Fruit fly (Drosophila melanogaster) whole organism, embryonic: ENCODE data around the gene Dis3l2.

Experiments
- Asciz ChIP-seq: fragments of 200-800 bp; sonication (Bioruptor generic); optimal IDR thresholded peaks from 2 replicates; lab custom pipeline; 2017; ENCODE audit warnings: missing biosample characterization, mild to moderate bottlenecking, missing genetic modification characterization, missing genetic modification reagents
- Awh ChIP-seq: fragments of 200-800 bp; sonication (Bioruptor generic); IDR thresholded peaks from 2 replicates; pipeline ENCODE4, ENCODE4 v1.3.6; 2022; ENCODE audit warnings: missing biosample characterization, missing genetic modification characterization
- B-H1 ChIP-seq: fragments of 200-800 bp; sonication (Bioruptor generic); IDR thresholded peaks from 3 replicates; pipeline ENCODE4 v1.3.6; 2022; ENCODE audit warnings: missing biosample characterization, missing genetic modification characterization
- C15 ChIP-seq: fragments of 200-800 bp; sonication (Bioruptor generic); IDR thresholded peaks from 3 replicates; pipeline ENCODE4 v1.3.6; 2022; ENCODE audit warnings: missing biosample characterization, missing genetic modification characterization
- CG10267 ChIP-seq: fragments of 200-800 bp; sonication (Bioruptor generic); optimal IDR thresholded peaks from 2 replicates; lab custom pipeline; 2018; ENCODE audit warnings: missing biosample characterization, mild to moderate bottlenecking, missing genetic modification characterization, moderate library complexity
- CG10431 ChIP-seq: fragments of 200-800 bp; sonication (Bioruptor generic); optimal IDR thresholded peaks from 3 replicates; lab custom pipeline; 2018; ENCODE audit warnings: missing biosample characterization, mild to moderate bottlenecking, missing genetic modification characterization
- CG11398 ChIP-seq: fragments of 200-800 bp; sonication (Bioruptor generic); optimal IDR thresholded peaks from 2 replicates; lab custom pipeline; 2016; ENCODE audit warnings: missing biosample characterization, missing genetic modification characterization
- CG12299 ChIP-seq: fragments of 200-800 bp; sonication (Bioruptor generic); optimal IDR thresholded peaks from 2 replicates; lab custom pipeline; 2018; ENCODE audit warnings: missing biosample characterization, mild to moderate bottlenecking, missing genetic modification characterization
- CG13287 ChIP-seq: fragments of 200-800 bp; sonication (Bioruptor generic); IDR thresholded peaks from 2 replicates; pipeline ENCODE4 v1.3.6; 2022; ENCODE audit warnings: missing biosample characterization, missing genetic modification characterization; ENCODE audit not compliant: partially characterized antibody
- CG13894 ChIP-seq: fragments of 200-800 bp; sonication (Bioruptor generic); optimal IDR thresholded peaks from 3 replicates; lab custom pipeline; 2018; ENCODE audit warnings: missing biosample characterization, mild to moderate bottlenecking, missing genetic modification characterization, moderate library complexity
- CG16779 ChIP-seq: fragments of 200-800 bp; sonication (Bioruptor generic); IDR thresholded peaks from 2 replicates; pipeline ENCODE4 v1.3.6; 2022; ENCODE audit warnings: missing biosample characterization, missing genetic modification characterization
- CG16863 ChIP-seq: fragments of 200-800 bp; sonication (Bioruptor generic); optimal IDR thresholded peaks from 3 replicates; lab custom pipeline; 2016; ENCODE audit warnings: missing biosample characterization, missing genetic modification characterization
- CG17328 ChIP-seq: fragments of 200-800 bp; sonication (Bioruptor generic); IDR thresholded peaks from 2 replicates; pipeline ENCODE4 v1.3.6; 2022; ENCODE audit warnings: missing biosample characterization, missing genetic modification characterization
- CG17359 ChIP-seq: fragments of 200-800 bp; sonication (Bioruptor generic); optimal IDR thresholded peaks from 3 replicates; lab custom pipeline; 2018; ENCODE audit warnings: missing biosample characterization, mild to moderate bottlenecking, missing genetic modification characterization, moderate library complexity
- CG2120 ChIP-seq: fragments of 200-800 bp; sonication (Bioruptor generic); optimal IDR thresholded peaks from 3 replicates; lab custom pipeline; 2016; ENCODE audit warnings: missing biosample characterization, missing genetic modification characterization
- CG2129 ChIP-seq: fragments of 200-800 bp; sonication (Bioruptor generic); IDR thresholded peaks from 2 replicates; pipeline ENCODE4 v1.3.6; 2022; ENCODE audit warnings: missing biosample characterization, missing genetic modification characterization; ENCODE audit not compliant: partially characterized antibody
- CG2889 ChIP-seq: fragments of 200-800 bp; sonication (Bioruptor generic); IDR thresholded peaks from 3 replicates; pipeline ENCODE4 v1.3.6; 2022; ENCODE audit warnings: missing biosample characterization, missing genetic modification characterization
- CG30431 ChIP-seq: fragments of 200-800 bp; sonication (Bioruptor generic); optimal IDR thresholded peaks from 2 replicates; lab custom pipeline; 2017; ENCODE audit warnings: missing biosample characterization, missing genetic modification characterization
- CG32532 ChIP-seq: fragments of 200-800 bp; sonication (Bioruptor generic); IDR thresholded peaks from 2 replicates; pipeline ENCODE4 v1.3.6; 2022; ENCODE audit warnings: missing biosample characterization, missing genetic modification characterization
- CG33213 ChIP-seq: fragments of 200-800 bp; sonication (Bioruptor generic); optimal IDR thresholded peaks from 3 replicates; lab custom pipeline; 2016; ENCODE audit warnings: missing biosample characterization, missing genetic modification characterization
- CG5953 ChIP-seq: fragments of 200-800 bp; sonication (Bioruptor generic); IDR thresholded peaks from 2 replicates; pipeline ENCODE4 v1.3.6; 2022; ENCODE audit warnings: missing biosample characterization, missing genetic modification characterization
- CG7963 ChIP-seq: fragments of 200-800 bp; sonication (Bioruptor generic); IDR thresholded peaks from 3 replicates; pipeline ENCODE4 v1.3.6; 2022; ENCODE audit warnings: missing biosample characterization, missing genetic modification characterization; ENCODE audit not compliant: partially characterized antibody
- CG8388 ChIP-seq: fragments of 200-800 bp; sonication (Bioruptor generic); optimal IDR thresholded peaks from 2 replicates; lab custom pipeline; 2019; ENCODE audit warnings: missing biosample characterization, mild to moderate bottlenecking, missing genetic modification characterization, moderate library complexity
- CG8478 ChIP-seq: fragments of >200 bp; optimal IDR thresholded peaks from 2 replicates; lab custom pipeline; 2018
- CG8944 ChIP-seq: fragments of 200-800 bp; sonication (Bioruptor generic); optimal IDR thresholded peaks from 3 replicates; lab custom pipeline; 2016; ENCODE audit warnings: missing biosample characterization, missing genetic modification characterization
- CG9437 ChIP-seq: fragments of 200-800 bp; sonication (Bioruptor generic); optimal IDR thresholded peaks from 2 replicates; lab custom pipeline; 2018; ENCODE audit warnings: missing biosample characterization, mild to moderate bottlenecking, missing genetic modification characterization
- Dip2 ChIP-seq: fragments of 200-800 bp; sonication (Bioruptor generic); IDR thresholded peaks from 2 replicates; pipeline ENCODE4 v1.3.6; 2022; ENCODE audit warnings: missing biosample characterization, missing genetic modification characterization
- Doc2 ChIP-seq: fragments of 200-800 bp; sonication (Bioruptor generic); IDR thresholded peaks from 2 replicates; pipeline ENCODE4 v1.3.6; 2022; ENCODE audit warnings: missing biosample characterization, missing genetic modification characterization
- Dp ChIP-seq: fragments of 200-800 bp; sonication (Bioruptor generic); optimal IDR thresholded peaks from 2 replicates; lab custom pipeline; 2018; ENCODE audit warnings: missing biosample characterization, mild to moderate bottlenecking, missing genetic modification characterization, moderate library complexity
- E2f1 ChIP-seq: fragments of 200-800 bp; sonication (Bioruptor generic); IDR thresholded peaks from 2 replicates; pipeline ENCODE4 v1.3.6; 2022; ENCODE audit warnings: missing biosample characterization, missing genetic modification characterization
- Hand ChIP-seq: fragments of 200-800 bp; sonication (Bioruptor generic); optimal IDR thresholded peaks from 2 replicates; lab custom pipeline; 2017; ENCODE audit warnings: mild to moderate bottlenecking, missing biosample characterization, missing genetic modification reagents, missing genetic modification characterization
- Hmx ChIP-seq: fragments of 200-800 bp; sonication (Bioruptor generic); optimal IDR thresholded peaks from 2 replicates; lab custom pipeline; 2016; ENCODE audit warnings: missing biosample characterization, missing genetic modification characterization
- Opbp ChIP-seq: fragments of 200-800 bp; sonication (Bioruptor generic); IDR thresholded peaks from 3 replicates; pipeline ENCODE4 v1.3.6; 2022; ENCODE audit warnings: missing biosample characterization, missing genetic modification characterization; ENCODE audit not compliant: partially characterized antibody
- Optix ChIP-seq: fragments of 200-800 bp; sonication (Bioruptor generic); IDR thresholded peaks from 3 replicates; pipeline ENCODE4 v1.3.6; 2022; ENCODE audit warnings: missing biosample characterization, missing genetic modification characterization
- Ravus ChIP-seq: fragments of 200-800 bp; sonication (Bioruptor generic); IDR thresholded peaks from 2 replicates; pipeline ENCODE4 v1.3.6; 2022; ENCODE audit warnings: missing biosample characterization, missing genetic modification characterization
- Sox100B ChIP-seq: fragments of 200-800 bp; sonication (Bioruptor generic); optimal IDR thresholded peaks from 3 replicates; lab custom pipeline; 2018; ENCODE audit warnings: missing biosample characterization, mild to moderate bottlenecking, missing genetic modification characterization
- Sry-δ ChIP-seq: fragments of 200-800 bp; sonication (Bioruptor generic); optimal IDR thresholded peaks from 2 replicates; lab custom pipeline; 2016; ENCODE audit warnings: missing biosample characterization, missing genetic modification characterization
- Vsx1 ChIP-seq: fragments of 200-800 bp; sonication (Bioruptor generic); optimal IDR thresholded peaks from 2 replicates; lab custom pipeline; 2017; ENCODE audit warnings: missing biosample characterization, mild to moderate bottlenecking, missing genetic modification characterization, missing genetic modification reagents
- ase ChIP-seq: fragments of 200-800 bp; sonication (Bioruptor generic); IDR thresholded peaks from 3 replicates; pipeline ENCODE4 v1.3.6; 2022; ENCODE audit warnings: missing biosample characterization, missing genetic modification characterization
- chn ChIP-seq: fragments of 200-800 bp; sonication (Bioruptor generic); optimal IDR thresholded peaks from 2 replicates; lab custom pipeline; 2016; ENCODE audit warnings: missing biosample characterization, missing genetic modification characterization
- ham ChIP-seq: fragments of 200-800 bp; sonication (Bioruptor generic); IDR thresholded peaks from 2 replicates; pipeline ENCODE4 v1.3.6; 2022; ENCODE audit warnings: missing biosample characterization, missing genetic modification characterization
- hb ChIP-seq: fragments of 200-800 bp; sonication (Bioruptor generic); IDR thresholded peaks from 3 replicates; pipeline ENCODE4 v1.3.6; 2022; ENCODE audit warnings: missing biosample characterization, missing genetic modification characterization; ENCODE audit not compliant: partially characterized antibody
- inv ChIP-seq: fragments of 200-800 bp; sonication (Bioruptor generic); IDR thresholded peaks from 2 replicates; pipeline ENCODE4 v1.3.6; 2022; ENCODE audit warnings: missing biosample characterization, missing genetic modification characterization; ENCODE audit not compliant: partially characterized antibody
- kni ChIP-seq: fragments of 200-800 bp; sonication (Bioruptor generic); optimal IDR thresholded peaks from 3 replicates; lab custom pipeline; 2017; ENCODE audit warnings: mild to moderate bottlenecking, missing biosample characterization, missing genetic modification reagents, missing genetic modification characterization
- lilli ChIP-seq: fragments of 200-800 bp; sonication (Bioruptor generic); optimal IDR thresholded peaks from 3 replicates; lab custom pipeline; 2016; ENCODE audit warnings: missing biosample characterization, missing genetic modification characterization
- mam ChIP-seq: fragments of 200-800 bp; sonication (Bioruptor generic); optimal IDR thresholded peaks from 3 replicates; lab custom pipeline; 2016; ENCODE audit warnings: missing biosample characterization, missing genetic modification characterization
- mld ChIP-seq: fragments of 200-800 bp; sonication (Bioruptor generic); IDR thresholded peaks from 3 replicates; pipeline ENCODE4 v1.3.6; 2022; ENCODE audit warnings: missing biosample characterization, missing genetic modification characterization; ENCODE audit not compliant: partially characterized antibody
- nau ChIP-seq: fragments of 200-800 bp; sonication (Bioruptor generic); optimal IDR thresholded peaks from 3 replicates; lab custom pipeline; 2017; ENCODE audit warnings: missing biosample characterization, mild to moderate bottlenecking, missing genetic modification characterization, missing genetic modification reagents
- prd ChIP-seq, 3 experiments: fragments of >200 bp in 2 of 3; fragments of 200-800 bp in 1 of 3; sonication (Bioruptor generic) in 1 of 3; optimal IDR thresholded peaks in 2 of 3; IDR thresholded peaks in 1 of 3; 2 replicates in 2 of 3; 3 replicates in 1 of 3; pipeline versions ENCODE4 v1.3.6 to Lab custom; 2017 to 2022; ENCODE audit warnings: missing biosample characterization in 1 of 3, missing genetic modification characterization in 1 of 3
- row ChIP-seq: fragments of 200-800 bp; sonication (Bioruptor generic); IDR thresholded peaks from 3 replicates; pipeline ENCODE4 v1.3.6; 2022; ENCODE audit warnings: missing biosample characterization, missing genetic modification characterization
- schlank ChIP-seq: fragments of 200-800 bp; sonication (Bioruptor generic); optimal IDR thresholded peaks from 2 replicates; lab custom pipeline; 2018; ENCODE audit warnings: missing biosample characterization, mild to moderate bottlenecking, missing genetic modification characterization
- stwl ChIP-seq: fragments of 200-800 bp; sonication (Bioruptor generic); optimal IDR thresholded peaks from 3 replicates; lab custom pipeline; 2018; ENCODE audit warnings: missing biosample characterization, mild to moderate bottlenecking, missing genetic modification characterization, moderate library complexity
- z ChIP-seq: fragments of 200-800 bp; sonication (Bioruptor generic); IDR thresholded peaks from 3 replicates; pipeline ENCODE4 v1.3.6; 2022; ENCODE audit warnings: missing biosample characterization, missing genetic modification characterization

The Dis3l2 gene

DNA sequence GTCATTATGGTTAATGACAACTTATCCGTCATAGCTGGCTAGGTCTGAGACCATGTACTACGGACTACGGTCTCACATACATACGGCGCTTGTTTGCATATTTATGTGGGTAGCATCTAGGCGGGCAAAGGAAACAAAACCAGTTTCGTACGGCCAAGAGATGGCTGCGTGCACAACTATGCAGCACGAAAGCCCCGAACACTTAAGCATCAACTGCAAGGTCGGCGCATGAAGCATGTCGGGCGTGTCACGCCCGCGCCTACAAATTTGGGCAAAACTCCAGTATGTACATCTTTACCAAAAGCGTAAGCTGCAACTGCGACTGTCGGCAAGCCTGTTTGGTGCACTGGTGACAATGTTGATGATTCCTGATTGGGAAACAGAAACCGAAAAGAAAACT is 34.6 kb upstream of the Dis3l2 start (continued):
- TF ChIP-seq Awh (GFP tag; lab: Robert Waterston, UW), result no peak
- TF ChIP-seq hb (GFP tag; lab: Robert Waterston, UW), result no peak
- TF ChIP-seq nau (GFP tag; lab: Kevin White, UChicago), result no peak
- no peak for TF ChIP-seq Optix (GFP tag; lab: Robert Waterston, UW)
- no peak for TF ChIP-seq CG9437 (GFP tag; lab: Kevin White, UChicago)
- TF ChIP-seq CG16779 (GFP tag; lab: Robert Waterston, UW), result no peak
- TF ChIP-seq CG2120 (GFP tag; lab: Kevin White, UChicago), result no peak
- 0 out of 3 replicates have a peak, but pooled peaks have one; percentile 15 for TF ChIP-seq row
- no peak for TF ChIP-seq ham (GFP tag; lab: Robert Waterston, UW)
- TF ChIP-seq CG2889 (GFP tag; lab: Robert Waterston, UW), result no peak
- no peak for TF ChIP-seq CG8388
- no peak for TF ChIP-seq mam
- TF ChIP-seq stwl (tag; lab: Kevin White, UChicago), result no peak
- no peak for TF ChIP-seq CG32532 (GFP tag; lab: Robert Waterston, UW)
- TF ChIP-seq CG10267, result no peak
- no peak for TF ChIP-seq CG30431 (GFP tag; lab: Kevin White, UChicago)
- TF ChIP-seq Vsx1 (GFP tag; lab: Kevin White, UChicago), result no peak
- no peak for TF ChIP-seq prd (optimal IDR thresholded peaks at IDR 0.05; lab: Kevin White, UChicago)
- TF ChIP-seq prd (GFP tag; IDR thresholded peaks at IDR 0.05; lab: Robert Waterston, UW), result no peak
- no peak for TF ChIP-seq Dip2 (GFP tag; lab: Robert Waterston, UW)
- no peak for TF ChIP-seq Sox100B (GFP tag; lab: Kevin White, UChicago)
- TF ChIP-seq Hand, result no peak
- TF ChIP-seq Sry-δ (GFP tag; lab: Kevin White, UChicago), result peak; percentile 7
- no peak for TF ChIP-seq CG5953
- no peak for TF ChIP-seq CG17359
- no peak for TF ChIP-seq Hmx (GFP tag; lab: Kevin White, UChicago)
- no peak for TF ChIP-seq chn (GFP tag; lab: Kevin White, UChicago)
- TF ChIP-seq Ravus (GFP tag; lab: Robert Waterston, UW), result no peak
- TF ChIP-seq Asciz (GFP tag; lab: Kevin White, UChicago), result no peak
- TF ChIP-seq lilli, result no peak
- TF ChIP-seq CG11398 (GFP tag; lab: Kevin White, UChicago), result no peak
- no peak for TF ChIP-seq CG13287
- peak; percentile 57; the same call in 1 of the 3 replicates for TF ChIP-seq Opbp (GFP tag; lab: Robert Waterston, UW)
- peak; percentile 29; the same call in 1 of the 3 replicates for TF ChIP-seq CG7963 (GFP tag; lab: Robert Waterston, UW)
- TF ChIP-seq, all 482 proteins: peak for 23

DNA sequence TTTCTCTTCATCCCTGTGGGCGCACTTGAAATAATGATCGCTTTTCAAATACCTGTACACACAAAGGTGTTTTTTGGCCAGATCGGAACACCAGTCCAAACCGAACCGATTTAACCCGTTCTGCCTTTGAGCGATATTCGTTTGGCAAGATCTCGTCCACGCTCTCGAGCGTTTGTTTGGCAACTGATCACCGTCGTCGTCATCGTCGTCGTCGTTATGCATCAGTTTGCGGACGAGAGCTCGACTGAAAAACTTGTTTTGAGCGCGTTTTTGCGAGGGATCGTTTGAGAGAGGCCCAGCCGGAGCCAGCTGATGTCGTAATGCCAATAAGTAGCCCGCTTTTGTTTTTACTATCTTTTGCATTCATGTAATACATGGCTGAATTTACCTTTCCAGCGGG is 34.1 kb upstream of the Dis3l2 start:
- TF ChIP-seq CG12299 (tag; lab: Kevin White, UChicago) (no peak), schlank (tag; lab: Kevin White, UChicago) (no peak), CG16863 (GFP tag; lab: Kevin White, UChicago) (no peak), ase (no peak), CG2129 (no peak), C15 (GFP tag; lab: Robert Waterston, UW) (no peak), Hmx (GFP tag; lab: Kevin White, UChicago) (no peak), z (peak; percentile 70), CG8944 (GFP tag; lab: Kevin White, UChicago) (no peak), CG33213 (no peak), B-H1 (GFP tag; lab: Robert Waterston, UW) (no peak), E2f1 (GFP tag; lab: Robert Waterston, UW) (no peak), inv (GFP tag; lab: Robert Waterston, UW) (no peak), CG8478 (lab: Kevin White, UChicago) (no peak), kni (GFP tag; lab: Kevin White, UChicago) (peak; percentile 56), Dp (GFP tag; lab: Kevin White, UChicago) (no peak), CG17328 (no peak), CG13894 (tag; lab: Kevin White, UChicago) (peak; percentile 56), Doc2 (GFP tag; lab: Robert Waterston, UW) (no peak), mld (no peak), CG10431 (GFP tag; lab: Kevin White, UChicago) (no peak)
